Worm (Caenorhabditis elegans) whole organism, mixed stage, embryonic: Measurements from ENCODE around the gene nep-18.

Experiments used
- pha-4 ChIP-seq: fragments of 150-350 bp; optimal IDR thresholded peaks from 2 replicates; lab custom pipeline; 2018; ENCODE audit warnings: missing biosample characterization, missing genetic modification reagents, missing genetic modification characterization
- sptf-1 ChIP-seq: sonication (generic microtip); optimal IDR thresholded peaks from 2 replicates; lab custom pipeline; 2017; ENCODE audit warnings: mild to moderate bottlenecking, missing genetic modification characterization, moderate library complexity, missing compliant biosample characterization
- unc-62 ChIP-seq: fragments of 150-350 bp; optimal IDR thresholded peaks from 2 replicates; lab custom pipeline; 2014; ENCODE audit warnings: missing biosample characterization, missing genetic modification reagents, missing genetic modification characterization
- ztf-11 ChIP-seq: fragments of 150-350 bp; optimal IDR thresholded peaks from 2 replicates; lab custom pipeline; 2014; ENCODE audit warnings: missing biosample characterization, missing genetic modification characterization

DNA sequence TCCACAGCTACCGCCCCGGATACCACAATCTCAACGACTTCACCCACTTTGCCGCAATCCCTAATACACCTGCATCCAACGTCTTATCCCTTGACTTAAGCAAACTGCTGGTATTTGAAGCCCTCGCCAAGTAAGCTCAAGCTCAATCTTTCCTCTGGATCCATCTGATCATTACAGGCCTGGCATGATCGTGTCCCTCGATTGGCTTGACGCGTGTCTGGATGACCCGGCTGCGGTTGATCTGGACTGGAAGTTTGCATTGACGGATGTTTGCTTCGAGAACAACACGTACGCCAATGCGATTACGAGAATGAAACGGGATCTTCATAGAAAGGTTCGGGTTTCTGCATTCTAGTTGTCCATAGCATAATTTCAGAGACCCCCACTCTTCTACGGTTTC is 37.1 kb upstream of the nep-18 start:
- TF ChIP-seq unc-62: no peak
- no peak for TF ChIP-seq sptf-1 (tag; lab: Kevin White, UChicago)
- no peak for TF ChIP-seq ztf-11 (tag; lab: Kevin White, UChicago)
- no peak for TF ChIP-seq pha-4 (tag; lab: Kevin White, UChicago)
